Worm (Caenorhabditis elegans): ENCODE results near the gene cey-4.

- TF ChIP-seq pes-1 (GFP tag; IDR thresholded peaks at IDR 0.05): no peak
- no peak for TF ChIP-seq ama-1 (optimal IDR thresholded peaks at IDR 0.05)
- TF ChIP-seq scrt-1 (GFP tag; IDR thresholded peaks at IDR 0.05): no peak
Measured at ce11 chrIII:10902341-10902740, 33.8 kb upstream of the cey-4 start, which contains the start of gene unc-119.
